Worm (Caenorhabditis elegans): ENCODE results near the gene rfc-1.

Gene rfc-1

ce11 chrV:14635119-14635518, 10.7 kb downstream of the rfc-1 start, which contains the start of gene F43D2.6:
Gene F43D2.6 (minus strand): TSS chrV:14635180.
- TF ChIP-seq med-1 (GFP tag; optimal IDR thresholded peaks at IDR 0.05; ENCODE audit: insufficient read depth) (no peak), flt-1 (GFP tag; IDR thresholded peaks at IDR 0.05) (no peak)

- no peak for TF ChIP-seq tab-1 (GFP tag; IDR thresholded peaks at IDR 0.05)
- TF ChIP-seq klf-2 (GFP tag; conservative IDR thresholded peaks at IDR 0.05), result no peak
- no peak for TF ChIP-seq ztf-23 (GFP tag; IDR thresholded peaks at IDR 0.05)
- no peak for TF ChIP-seq flt-1 (GFP tag; IDR thresholded peaks at IDR 0.05)
- no peak for TF ChIP-seq med-1 (GFP tag; optimal IDR thresholded peaks at IDR 0.05; ENCODE audit: insufficient read depth)
- no peak for TF ChIP-seq T22C8.4 (GFP tag; IDR thresholded peaks at IDR 0.05)
- TF ChIP-seq cog-1 (tag; optimal IDR thresholded peaks at IDR 0.05), result no peak
- TF ChIP-seq ztf-29 (GFP tag; IDR thresholded peaks at IDR 0.05), result no peak
These were observed 12.5 kb downstream of the rfc-1 start for ce11 chrV:14633319-14633718.

ce11 chrV:14631588-14631987, 14.2 kb downstream of the rfc-1 start, which contains the start of gene F43D2.3:
Gene F43D2.3 (plus strand): TSS chrV:14631888.
- no peak for TF ChIP-seq ztf-23 (GFP tag; IDR thresholded peaks at IDR 0.05)
- no peak for TF ChIP-seq cog-1 (tag; optimal IDR thresholded peaks at IDR 0.05)
- no peak for TF ChIP-seq ztf-29 (GFP tag; IDR thresholded peaks at IDR 0.05)
- no peak for TF ChIP-seq klf-2 (GFP tag; conservative IDR thresholded peaks at IDR 0.05)
- no peak for TF ChIP-seq ref-1 (GFP tag; conservative IDR thresholded peaks at IDR 0.05)
- TF ChIP-seq T22C8.4 (GFP tag; IDR thresholded peaks at IDR 0.05), result no peak
- TF ChIP-seq med-1 (GFP tag; optimal IDR thresholded peaks at IDR 0.05; ENCODE audit: insufficient read depth), result no peak
- no peak for TF ChIP-seq flt-1 (GFP tag; IDR thresholded peaks at IDR 0.05)
- TF ChIP-seq tab-1 (GFP tag; IDR thresholded peaks at IDR 0.05), result no peak

- no peak for TF ChIP-seq klf-2 (GFP tag; conservative IDR thresholded peaks at IDR 0.05)
- no peak for TF ChIP-seq med-1 (GFP tag; optimal IDR thresholded peaks at IDR 0.05; ENCODE audit: insufficient read depth)
- TF ChIP-seq flt-1 (GFP tag; IDR thresholded peaks at IDR 0.05), result no peak
- no peak for TF ChIP-seq cog-1 (tag; optimal IDR thresholded peaks at IDR 0.05)
- TF ChIP-seq ztf-23 (GFP tag; IDR thresholded peaks at IDR 0.05), result no peak
- no peak for TF ChIP-seq ztf-29 (GFP tag; IDR thresholded peaks at IDR 0.05)
- TF ChIP-seq tab-1 (GFP tag; IDR thresholded peaks at IDR 0.05), result no peak
- TF ChIP-seq ref-1 (GFP tag; conservative IDR thresholded peaks at IDR 0.05), result no peak
- TF ChIP-seq T22C8.4 (GFP tag; IDR thresholded peaks at IDR 0.05), result no peak
These were observed 20.1 kb downstream of the rfc-1 start for ce11 chrV:14625662-14626061.

- TF ChIP-seq flt-1 (GFP tag; IDR thresholded peaks at IDR 0.05), result no peak
- TF ChIP-seq ztf-23 (GFP tag; IDR thresholded peaks at IDR 0.05), result no peak
- TF ChIP-seq T22C8.4 (GFP tag; IDR thresholded peaks at IDR 0.05), result no peak
- TF ChIP-seq ztf-29 (GFP tag; IDR thresholded peaks at IDR 0.05), result no peak
- TF ChIP-seq med-1 (GFP tag; optimal IDR thresholded peaks at IDR 0.05; ENCODE audit: insufficient read depth), result no peak
- no peak for TF ChIP-seq ref-1 (GFP tag; conservative IDR thresholded peaks at IDR 0.05)
- no peak for TF ChIP-seq cog-1 (tag; optimal IDR thresholded peaks at IDR 0.05)
- no peak for TF ChIP-seq tab-1 (GFP tag; IDR thresholded peaks at IDR 0.05)
- no peak for TF ChIP-seq klf-2 (GFP tag; conservative IDR thresholded peaks at IDR 0.05)
These were observed 24.9 kb downstream of the rfc-1 start, which contains the start of gene hot-1 for ce11 chrV:14620835-14621234. Gene hot-1 (plus strand): TSS chrV:14621135.

- TF ChIP-seq T22C8.4 (GFP tag; IDR thresholded peaks at IDR 0.05), result no peak
These were observed 25.5 kb downstream of the rfc-1 start for ce11 chrV:14620311-14620710.

ce11 chrV:14617711-14618110, 28.1 kb downstream of the rfc-1 start:
- TF ChIP-seq T22C8.4 (GFP tag; IDR thresholded peaks at IDR 0.05), result no peak
- TF ChIP-seq flt-1 (GFP tag; IDR thresholded peaks at IDR 0.05), result no peak
- TF ChIP-seq cog-1 (tag; optimal IDR thresholded peaks at IDR 0.05), result no peak
- no peak for TF ChIP-seq klf-2 (GFP tag; conservative IDR thresholded peaks at IDR 0.05)
- no peak for TF ChIP-seq ztf-29 (GFP tag; IDR thresholded peaks at IDR 0.05)
- TF ChIP-seq ref-1 (GFP tag; conservative IDR thresholded peaks at IDR 0.05), result no peak

- TF ChIP-seq klf-2 (GFP tag; conservative IDR thresholded peaks at IDR 0.05) (no peak), ztf-29 (GFP tag; IDR thresholded peaks at IDR 0.05) (no peak), ref-1 (GFP tag; conservative IDR thresholded peaks at IDR 0.05) (no peak), ztf-23 (GFP tag; IDR thresholded peaks at IDR 0.05) (no peak), med-1 (GFP tag; optimal IDR thresholded peaks at IDR 0.05; ENCODE audit: insufficient read depth) (no peak), T22C8.4 (GFP tag; IDR thresholded peaks at IDR 0.05) (no peak)
These were observed 30.1 kb downstream of the rfc-1 start for ce11 chrV:14615671-14616070.

ce11 chrV:14614454-14614853, 31.3 kb downstream of the rfc-1 start:
- no peak for TF ChIP-seq tab-1 (GFP tag; IDR thresholded peaks at IDR 0.05)
- no peak for TF ChIP-seq med-1 (GFP tag; optimal IDR thresholded peaks at IDR 0.05; ENCODE audit: insufficient read depth)
- TF ChIP-seq ref-1 (GFP tag; conservative IDR thresholded peaks at IDR 0.05), result no peak
- no peak for TF ChIP-seq flt-1 (GFP tag; IDR thresholded peaks at IDR 0.05)
- no peak for TF ChIP-seq cog-1 (tag; optimal IDR thresholded peaks at IDR 0.05)
- TF ChIP-seq ztf-23 (GFP tag; IDR thresholded peaks at IDR 0.05), result no peak
- TF ChIP-seq ztf-29 (GFP tag; IDR thresholded peaks at IDR 0.05), result no peak
- no peak for TF ChIP-seq T22C8.4 (GFP tag; IDR thresholded peaks at IDR 0.05)
- TF ChIP-seq klf-2 (GFP tag; conservative IDR thresholded peaks at IDR 0.05), result no peak

ce11 chrV:14612168-14612567, 33.6 kb downstream of the rfc-1 start, which contains the start of the genes R11H6.5 and ccnk-1:
Gene R11H6.5 (minus strand): TSS chrV:14612222.
Gene ccnk-1 (plus strand): TSS chrV:14612548.
- no peak for TF ChIP-seq ref-1 (GFP tag; conservative IDR thresholded peaks at IDR 0.05)

ce11 chrV:14610781-14611180, 35.0 kb downstream of the rfc-1 start:
- TF ChIP-seq med-1 (GFP tag; optimal IDR thresholded peaks at IDR 0.05; ENCODE audit: insufficient read depth) (no peak), cog-1 (tag; optimal IDR thresholded peaks at IDR 0.05) (no peak), ref-1 (GFP tag; conservative IDR thresholded peaks at IDR 0.05) (no peak), tab-1 (GFP tag; IDR thresholded peaks at IDR 0.05) (no peak), T22C8.4 (GFP tag; IDR thresholded peaks at IDR 0.05) (no peak), klf-2 (GFP tag; conservative IDR thresholded peaks at IDR 0.05) (no peak), flt-1 (GFP tag; IDR thresholded peaks at IDR 0.05) (no peak), ztf-29 (GFP tag; IDR thresholded peaks at IDR 0.05) (no peak), ztf-23 (GFP tag; IDR thresholded peaks at IDR 0.05) (no peak)
